Worm (Caenorhabditis elegans): Measurements from ENCODE around the gene sdz-12.

sdz-12 gene

DNA sequence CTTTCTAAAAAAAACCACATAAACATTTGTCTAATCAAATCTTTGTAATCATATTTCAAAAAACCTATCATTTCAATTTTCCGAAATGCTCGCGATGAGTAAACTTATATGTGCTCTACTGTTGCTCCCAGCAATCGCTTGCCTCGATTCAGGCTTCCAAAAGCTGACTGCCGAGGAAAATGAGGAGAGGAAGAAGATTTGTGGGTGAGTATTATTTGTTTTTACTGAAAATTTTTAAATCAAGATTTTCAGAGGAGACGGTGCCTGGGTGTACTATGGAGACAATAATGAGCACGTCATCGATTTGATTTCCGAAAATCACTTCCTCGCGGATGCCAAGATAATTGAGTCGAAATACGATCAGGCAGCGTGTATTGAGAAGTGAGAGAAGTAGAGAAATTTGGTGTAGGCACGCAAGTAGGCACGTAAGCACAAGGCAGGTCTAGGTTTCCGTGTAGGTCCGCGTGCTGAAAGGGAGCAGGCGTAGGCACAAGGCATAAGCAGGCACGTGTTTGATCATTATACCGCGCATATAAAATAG, 7.4 kb downstream of the sdz-12 start, which contains the start of gene C46E10.1:
C46E10.1 (plus strand) TSS at position 51 of the 541 bp plus-strand sequence.
- TF ChIP-seq elt-3 (tag; optimal IDR thresholded peaks at IDR 0.05) (no peak), ham-2 (GFP tag; optimal IDR thresholded peaks at IDR 0.05) (no peak), nhr-237 (tag; optimal IDR thresholded peaks at IDR 0.05) (no peak), lin-13 (tag; optimal IDR thresholded peaks at IDR 0.05) (no peak), mep-1 (tag; optimal IDR thresholded peaks at IDR 0.05) (no peak), flh-1 (GFP tag; optimal IDR thresholded peaks at IDR 0.05) (no peak), mab-5 (tag; optimal IDR thresholded peaks at IDR 0.05) (no peak), hlh-1 (tag; optimal IDR thresholded peaks at IDR 0.05) (no peak), unc-120 (tag; optimal IDR thresholded peaks at IDR 0.05; ENCODE audit: poor library complexity, severe bottlenecking) (no peak), bed-3 (GFP tag; optimal IDR thresholded peaks at IDR 0.05) (no peak), zip-8 (tag; optimal IDR thresholded peaks at IDR 0.05) (no peak), blmp-1 (tag; optimal IDR thresholded peaks at IDR 0.05) (no peak)

- TF ChIP-seq drap-1 (GFP tag; optimal IDR thresholded peaks at IDR 0.05), result no peak
- no peak for TF ChIP-seq unc-39 (tag; optimal IDR thresholded peaks at IDR 0.05)
- no peak for TF ChIP-seq bed-3 (GFP tag; optimal IDR thresholded peaks at IDR 0.05)
- no peak for TF ChIP-seq nhr-2 (tag; optimal IDR thresholded peaks at IDR 0.05)
- no peak for TF ChIP-seq lsy-2 (tag; optimal IDR thresholded peaks at IDR 0.05)
- no peak for TF ChIP-seq hlh-1 (tag; optimal IDR thresholded peaks at IDR 0.05)
- TF ChIP-seq ceh-83 (GFP tag; optimal IDR thresholded peaks at IDR 0.05), result no peak
Observed at ce11 chrII:3721016-3721415, 10.6 kb downstream of the sdz-12 start, which contains the start of gene C46E10.3. C46E10.3 (plus strand) TSS chrII:3721316.

DNA sequence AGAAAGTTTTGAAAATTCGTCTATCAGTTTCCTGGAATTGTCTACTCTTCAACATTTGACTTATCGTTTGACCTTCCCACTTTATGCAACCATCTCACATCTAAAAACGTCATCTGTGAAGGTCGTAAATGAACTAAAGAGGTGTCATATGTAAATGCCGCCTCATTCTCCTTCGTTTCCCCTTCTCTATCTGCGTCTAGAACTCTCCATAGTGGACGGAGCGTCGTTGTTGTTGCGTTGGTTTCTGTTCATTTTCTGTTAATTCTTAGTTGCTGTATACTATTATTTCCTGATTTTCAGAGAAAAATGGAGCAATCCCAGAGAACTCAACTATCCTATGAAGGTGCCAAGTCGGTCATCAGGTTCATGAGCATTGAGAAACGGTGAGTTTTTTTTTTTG, 14.7 kb downstream of the sdz-12 start, which contains the start of gene fbxc-52:
fbxc-52 (plus strand) TSS at position 301 of the 400 bp plus-strand sequence.
- TF ChIP-seq zip-8 (tag; optimal IDR thresholded peaks at IDR 0.05) (no peak), ceh-39 (tag; optimal IDR thresholded peaks at IDR 0.05) (no peak), ham-2 (GFP tag; optimal IDR thresholded peaks at IDR 0.05) (no peak), M03D4.4 (tag; optimal IDR thresholded peaks at IDR 0.05) (no peak), elt-3 (tag; optimal IDR thresholded peaks at IDR 0.05) (no peak), blmp-1 (tag; optimal IDR thresholded peaks at IDR 0.05) (no peak), lin-32 (GFP tag; optimal IDR thresholded peaks at IDR 0.05) (no peak), ces-1 (GFP tag; optimal IDR thresholded peaks at IDR 0.05) (no peak), ceh-43 (GFP tag; optimal IDR thresholded peaks at IDR 0.05) (no peak)

ce11 chrII:3716455-3716854, 15.2 kb downstream of the sdz-12 start, which contains the start of gene srh-99:
srh-99 (minus strand) TSS chrII:3716555.
- no peak for TF ChIP-seq nhr-12 (tag; optimal IDR thresholded peaks at IDR 0.05)
- no peak for TF ChIP-seq unc-62 (GFP tag; optimal IDR thresholded peaks at IDR 0.05)
- TF ChIP-seq flh-1 (GFP tag; optimal IDR thresholded peaks at IDR 0.05), result no peak
- TF ChIP-seq mab-5 (tag; optimal IDR thresholded peaks at IDR 0.05), result no peak
- TF ChIP-seq ces-1 (GFP tag; optimal IDR thresholded peaks at IDR 0.05), result no peak
- no peak for TF ChIP-seq cnd-1 (tag; optimal IDR thresholded peaks at IDR 0.05)
- no peak for TF ChIP-seq nhr-2 (tag; optimal IDR thresholded peaks at IDR 0.05)
- no peak for TF ChIP-seq mls-2 (tag; optimal IDR thresholded peaks at IDR 0.05)
- no peak for TF ChIP-seq bed-3 (GFP tag; optimal IDR thresholded peaks at IDR 0.05)
- TF ChIP-seq pha-4 (tag; optimal IDR thresholded peaks at IDR 0.05), result no peak
- TF ChIP-seq lsy-2 (tag; optimal IDR thresholded peaks at IDR 0.05), result no peak
- TF ChIP-seq blmp-1 (tag; optimal IDR thresholded peaks at IDR 0.05), result no peak
- TF ChIP-seq hlh-1 (tag; optimal IDR thresholded peaks at IDR 0.05), result no peak
- no peak for TF ChIP-seq ceh-39 (tag; optimal IDR thresholded peaks at IDR 0.05)
- no peak for TF ChIP-seq mep-1 (tag; optimal IDR thresholded peaks at IDR 0.05)
- no peak for TF ChIP-seq nhr-76 (tag; optimal IDR thresholded peaks at IDR 0.05)
- TF ChIP-seq nhr-28 (tag; optimal IDR thresholded peaks at IDR 0.05), result no peak
- TF ChIP-seq drap-1 (GFP tag; optimal IDR thresholded peaks at IDR 0.05), result no peak
- no peak for TF ChIP-seq ceh-83 (GFP tag; optimal IDR thresholded peaks at IDR 0.05)
- no peak for TF ChIP-seq elt-3 (tag; optimal IDR thresholded peaks at IDR 0.05)

ce11 chrII:3714595-3714994, 17.0 kb downstream of the sdz-12 start, which contains the start of gene srh-100:
srh-100 (minus strand) TSS chrII:3714695.
- TF ChIP-seq ham-2 (GFP tag; optimal IDR thresholded peaks at IDR 0.05) (no peak), tbx-8 (GFP tag; optimal IDR thresholded peaks at IDR 0.05) (no peak), nhr-28 (tag; optimal IDR thresholded peaks at IDR 0.05) (no peak), unc-39 (tag; optimal IDR thresholded peaks at IDR 0.05) (no peak)
